Fruit fly (Drosophila melanogaster) whole organism, embryonic: ENCODE measurements around the gene CG6654.
A peak's percentile ranks its signal among the peaks of the same experiment; 100 is the strongest.

Source experiments
- Adf1 ChIP-seq: fragments of 200-800 bp; sonication (Bioruptor generic); IDR thresholded peaks from 2 replicates; pipeline ENCODE4 v1.3.6; 2022; ENCODE audit warnings: missing biosample characterization, missing genetic modification characterization
- CG10267 ChIP-seq: fragments of 200-800 bp; sonication (Bioruptor generic); optimal IDR thresholded peaks from 2 replicates; lab custom pipeline; 2018; ENCODE audit warnings: missing biosample characterization, mild to moderate bottlenecking, missing genetic modification characterization, moderate library complexity
- CG10366 ChIP-seq: fragments of 200-800 bp; sonication (Bioruptor generic); IDR thresholded peaks from 2 replicates; pipeline ENCODE4 v1.3.6; 2022; ENCODE audit warnings: missing biosample characterization, missing genetic modification characterization
- CG10543 ChIP-seq: fragments of 200-800 bp; sonication (Bioruptor generic); optimal IDR thresholded peaks from 3 replicates; lab custom pipeline; 2017; ENCODE audit warnings: missing biosample characterization, mild to moderate bottlenecking, missing genetic modification characterization, moderate library complexity
- CG11695 ChIP-seq: fragments of 200-800 bp; sonication (Bioruptor generic); IDR thresholded peaks from 3 replicates; pipeline ENCODE4 v1.3.6; 2022; ENCODE audit warnings: missing biosample characterization, missing genetic modification characterization
- CG11696 ChIP-seq: fragments of 200-800 bp; sonication (Bioruptor generic); IDR thresholded peaks from 2 replicates; pipeline ENCODE4 v1.3.6; 2022; ENCODE audit warnings: missing biosample characterization, missing genetic modification characterization
- CG12236 ChIP-seq: fragments of 200-800 bp; sonication (Bioruptor generic); optimal IDR thresholded peaks from 2 replicates; lab custom pipeline; 2016; ENCODE audit warnings: missing biosample characterization, missing genetic modification characterization
- CG12744 ChIP-seq: fragments of 200-800 bp; sonication (Bioruptor generic); optimal IDR thresholded peaks from 2 replicates; lab custom pipeline; 2016; ENCODE audit warnings: missing biosample characterization, missing genetic modification characterization
- CG15011 ChIP-seq: fragments of 200-800 bp; sonication (Bioruptor generic); optimal IDR thresholded peaks from 3 replicates; lab custom pipeline; 2018; ENCODE audit warnings: missing biosample characterization, mild to moderate bottlenecking, missing genetic modification characterization
- CG30020 ChIP-seq: fragments of 200-800 bp; optimal IDR thresholded peaks from 2 replicates; lab custom pipeline; 2019; ENCODE audit warnings: missing biosample characterization, mild to moderate bottlenecking, missing genetic modification characterization, moderate library complexity
- CG3065 ChIP-seq: fragments of 200-800 bp; sonication (Bioruptor generic); optimal IDR thresholded peaks from 2 replicates; lab custom pipeline; 2016; ENCODE audit warnings: missing biosample characterization, missing genetic modification characterization
- CG33213 ChIP-seq: fragments of 200-800 bp; sonication (Bioruptor generic); optimal IDR thresholded peaks from 3 replicates; lab custom pipeline; 2016; ENCODE audit warnings: missing biosample characterization, missing genetic modification characterization
- CG3838 ChIP-seq: fragments of 200-800 bp; sonication (Bioruptor generic); optimal IDR thresholded peaks from 3 replicates; lab custom pipeline; 2016; ENCODE audit warnings: missing biosample characterization, missing genetic modification characterization
- CG43689 ChIP-seq: fragments of 200-800 bp; sonication (Bioruptor generic); IDR thresholded peaks from 2 replicates; pipeline ENCODE4 v1.3.6; 2022; ENCODE audit warnings: missing biosample characterization, missing genetic modification characterization
- CG6689 ChIP-seq: fragments of 200-800 bp; sonication (Bioruptor generic); IDR thresholded peaks from 2 replicates; pipeline ENCODE4 v1.3.6; 2022; ENCODE audit warnings: missing biosample characterization, missing genetic modification characterization
- CG7928 ChIP-seq: fragments of 200-800 bp; sonication (Bioruptor generic); optimal IDR thresholded peaks from 2 replicates; lab custom pipeline; 2017; ENCODE audit warnings: missing biosample characterization, mild to moderate bottlenecking, missing genetic modification characterization
- CG7987 ChIP-seq: fragments of 200-800 bp; sonication (Bioruptor generic); optimal IDR thresholded peaks from 2 replicates; lab custom pipeline; 2018; ENCODE audit warnings: missing biosample characterization, mild to moderate bottlenecking, missing genetic modification characterization, moderate library complexity
- CG8281 ChIP-seq: fragments of 200-800 bp; sonication (Bioruptor generic); optimal IDR thresholded peaks from 2 replicates; lab custom pipeline; 2018; ENCODE audit warnings: missing biosample characterization, mild to moderate bottlenecking, missing genetic modification characterization, moderate library complexity
- CG9437 ChIP-seq: fragments of 200-800 bp; sonication (Bioruptor generic); optimal IDR thresholded peaks from 2 replicates; lab custom pipeline; 2018; ENCODE audit warnings: missing biosample characterization, mild to moderate bottlenecking, missing genetic modification characterization
- Dad ChIP-seq: fragments of 200-800 bp; sonication (Bioruptor generic); optimal IDR thresholded peaks from 3 replicates; lab custom pipeline; 2016; ENCODE audit warnings: missing biosample characterization, missing genetic modification characterization
- Ets65A ChIP-seq: fragments of 200-800 bp; sonication (Bioruptor generic); peaks from one replicate; lab custom pipeline; 2016; ENCODE audit warnings: missing biosample characterization, missing genetic modification characterization
- H15 ChIP-seq: fragments of 200-800 bp; sonication (Bioruptor generic); IDR thresholded peaks from 3 replicates; pipeline ENCODE4 v1.3.6; 2022; ENCODE audit warnings: missing biosample characterization, missing genetic modification characterization
- HmgZ ChIP-seq: fragments of 200-800 bp; sonication (Bioruptor generic); optimal IDR thresholded peaks from 2 replicates; lab custom pipeline; 2018; ENCODE audit warnings: missing biosample characterization, mild to moderate bottlenecking, missing genetic modification characterization
- Jarid2 ChIP-seq: fragments of 200-800 bp; sonication (Bioruptor generic); optimal IDR thresholded peaks from 3 replicates; lab custom pipeline; 2017; ENCODE audit warnings: mild to moderate bottlenecking, missing biosample characterization, missing genetic modification reagents, missing genetic modification characterization
- Med ChIP-seq: fragments of 200-800 bp; sonication (Bioruptor generic); peaks from one replicate; lab custom pipeline; 2016; ENCODE audit warnings: missing biosample characterization, missing genetic modification characterization, mild to moderate bottlenecking, inconsistent platforms, moderate library complexity
- Spps ChIP-seq: fragments of 200-800 bp; sonication (Bioruptor generic); optimal IDR thresholded peaks from 2 replicates; lab custom pipeline; 2018; ENCODE audit warnings: missing biosample characterization, mild to moderate bottlenecking, missing genetic modification characterization
- Vsx1 ChIP-seq: fragments of 200-800 bp; sonication (Bioruptor generic); optimal IDR thresholded peaks from 2 replicates; lab custom pipeline; 2017; ENCODE audit warnings: missing biosample characterization, mild to moderate bottlenecking, missing genetic modification characterization, missing genetic modification reagents
- Xbp1 ChIP-seq: fragments of 200-800 bp; sonication (Bioruptor generic); optimal IDR thresholded peaks from 3 replicates; lab custom pipeline; 2016; ENCODE audit warnings: missing biosample characterization, mild to moderate bottlenecking, missing genetic modification characterization
- ab ChIP-seq: fragments of 200-800 bp; sonication (Bioruptor generic); optimal IDR thresholded peaks from 2 replicates; lab custom pipeline; 2016; ENCODE audit warnings: missing biosample characterization, missing genetic modification characterization
- ap ChIP-seq: fragments of 200-800 bp; sonication (Bioruptor generic); IDR thresholded peaks from 2 replicates; pipeline ENCODE4 v1.3.6; 2022; ENCODE audit warnings: missing biosample characterization, missing genetic modification characterization
- bbx ChIP-seq: fragments of 200-800 bp; sonication (Bioruptor generic); IDR thresholded peaks from 2 replicates; pipeline ENCODE4 v1.3.6; 2022; ENCODE audit warnings: missing biosample characterization, missing genetic modification characterization; ENCODE audit not compliant: partially characterized antibody
- caup ChIP-seq: fragments of 200-800 bp; sonication (Bioruptor generic); optimal IDR thresholded peaks from 3 replicates; lab custom pipeline; 2017; ENCODE audit warnings: missing biosample characterization, mild to moderate bottlenecking, missing genetic modification characterization, moderate library complexity; ENCODE audit not compliant: severe bottlenecking
- dmrt11E ChIP-seq: fragments of 200-800 bp; sonication (Bioruptor generic); optimal IDR thresholded peaks from 3 replicates; lab custom pipeline; 2018; ENCODE audit warnings: missing biosample characterization, mild to moderate bottlenecking, missing genetic modification characterization, moderate library complexity
- esg ChIP-seq: fragments of 200-800 bp; sonication (Bioruptor generic); conservative IDR thresholded peaks from 2 replicates; pipeline ENCODE4 v1.3.6; 2022; ENCODE audit warnings: missing biosample characterization, missing genetic modification characterization
- fd3F ChIP-seq: fragments of 200-800 bp; sonication (Bioruptor generic); optimal IDR thresholded peaks from 2 replicates; lab custom pipeline; 2018; ENCODE audit warnings: missing biosample characterization, mild to moderate bottlenecking, missing genetic modification characterization, moderate library complexity
- gcm2 ChIP-seq: fragments of 200-800 bp; sonication (Bioruptor generic); optimal IDR thresholded peaks from 2 replicates; lab custom pipeline; 2016; ENCODE audit warnings: missing biosample characterization, missing genetic modification characterization
- grn ChIP-seq: fragments of 200-800 bp; sonication (Bioruptor generic); optimal IDR thresholded peaks from 3 replicates; lab custom pipeline; 2017; ENCODE audit warnings: missing biosample characterization, missing genetic modification characterization
- hb ChIP-seq: fragments of 200-800 bp; sonication (Bioruptor generic); IDR thresholded peaks from 3 replicates; pipeline ENCODE4 v1.3.6; 2022; ENCODE audit warnings: missing biosample characterization, missing genetic modification characterization; ENCODE audit not compliant: partially characterized antibody
- hth ChIP-seq: fragments of >200 bp; optimal IDR thresholded peaks from 2 replicates; lab custom pipeline; 2017; ENCODE audit warnings: inconsistent platforms
- mam ChIP-seq: fragments of 200-800 bp; sonication (Bioruptor generic); optimal IDR thresholded peaks from 3 replicates; lab custom pipeline; 2016; ENCODE audit warnings: missing biosample characterization, missing genetic modification characterization
- p53 ChIP-seq: fragments of 200-800 bp; sonication (Bioruptor generic); optimal IDR thresholded peaks from 2 replicates; lab custom pipeline; 2016; ENCODE audit warnings: missing biosample characterization, missing genetic modification characterization
- pfk ChIP-seq: fragments of 200-800 bp; sonication (Bioruptor generic); optimal IDR thresholded peaks from 2 replicates; lab custom pipeline; 2018; ENCODE audit warnings: missing biosample characterization, mild to moderate bottlenecking, missing genetic modification characterization, moderate library complexity
- pnt ChIP-seq: fragments of 200-800 bp; sonication (Bioruptor generic); optimal IDR thresholded peaks from 3 replicates; lab custom pipeline; 2016; ENCODE audit warnings: missing biosample characterization, missing genetic modification characterization
- sd ChIP-seq: fragments of 200-800 bp; sonication (Bioruptor generic); optimal IDR thresholded peaks from 3 replicates; lab custom pipeline; 2018; ENCODE audit warnings: missing biosample characterization, mild to moderate bottlenecking, missing genetic modification characterization, moderate library complexity
- sens ChIP-seq: fragments of 200-800 bp; sonication (Bioruptor generic); peaks from one replicate; lab custom pipeline; 2016; ENCODE audit warnings: missing biosample characterization, missing genetic modification characterization
- slou ChIP-seq: fragments of 200-800 bp; sonication (Bioruptor generic); optimal IDR thresholded peaks from 3 replicates; lab custom pipeline; 2016; ENCODE audit warnings: missing biosample characterization, missing genetic modification characterization
- tgo ChIP-seq: fragments of 200-800 bp; sonication (Bioruptor generic); IDR thresholded peaks from 3 replicates; pipeline ENCODE4 v1.3.6; 2022; ENCODE audit warnings: missing biosample characterization, missing genetic modification characterization
- unc-4 ChIP-seq: fragments of 200-800 bp; sonication (Bioruptor generic); IDR thresholded peaks from 2 replicates; pipeline ENCODE4 v1.3.6; 2022; ENCODE audit warnings: missing biosample characterization, missing genetic modification characterization; ENCODE audit not compliant: partially characterized antibody
- unpg ChIP-seq: fragments of 200-800 bp; sonication (Bioruptor generic); optimal IDR thresholded peaks from 3 replicates; lab custom pipeline; 2018; ENCODE audit warnings: missing biosample characterization, mild to moderate bottlenecking, missing genetic modification characterization, moderate library complexity
- yki ChIP-seq: fragments of >200 bp; optimal IDR thresholded peaks from 3 replicates; lab custom pipeline; 2018
- zen ChIP-seq: fragments of 200-800 bp; sonication (Bioruptor generic); optimal IDR thresholded peaks from 3 replicates; lab custom pipeline; 2018; ENCODE audit warnings: missing biosample characterization, mild to moderate bottlenecking, missing genetic modification characterization, moderate library complexity
- zf30C ChIP-seq: fragments of 200-800 bp; sonication (Bioruptor generic); optimal IDR thresholded peaks from 3 replicates; lab custom pipeline; 2018; ENCODE audit warnings: missing biosample characterization, mild to moderate bottlenecking, missing genetic modification characterization

The CG6654 gene

DNA sequence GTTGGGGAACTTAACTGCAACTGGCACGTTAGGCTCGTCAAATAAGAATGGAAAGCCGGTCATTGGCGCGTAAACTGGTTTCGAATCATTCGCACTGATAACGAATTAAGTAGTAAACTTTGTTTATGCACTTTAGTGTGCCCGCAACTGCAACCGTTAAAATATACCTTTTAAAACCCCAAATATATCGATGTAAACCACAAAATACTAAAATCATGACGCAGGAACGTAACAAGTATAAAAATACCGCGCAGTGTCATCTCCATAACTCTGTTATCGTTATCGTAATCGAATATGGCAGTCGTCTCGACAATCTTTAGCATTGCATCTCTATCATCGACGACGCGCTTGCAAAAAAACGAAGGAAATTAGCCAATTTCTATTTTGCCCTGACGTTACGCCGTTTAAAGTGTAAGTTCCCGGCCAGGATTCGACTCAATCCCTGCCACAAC is 11.8 kb upstream of the CG6654 start, which contains the start of the genes CG31344 and Caf1-55 (continued):
- TF ChIP-seq Dad (GFP tag; lab: Kevin White, UChicago) (no peak), hth (lab: Kevin White, UChicago) (no peak), CG33213 (peak; percentile 20), mam (GFP tag; lab: Kevin White, UChicago) (no peak), CG10366 (GFP tag; lab: Robert Waterston, UW) (no peak), esg (GFP tag; lab: Robert Waterston, UW) (no peak), CG9437 (peak; percentile 79), gcm2 (GFP tag; lab: Kevin White, UChicago) (no peak), CG11695 (GFP tag; lab: Robert Waterston, UW) (no peak), fd3F (GFP tag; lab: Kevin White, UChicago) (no peak), slou (GFP tag; lab: Kevin White, UChicago) (no peak), CG6689 (GFP tag; lab: Robert Waterston, UW) (no peak), Vsx1 (GFP tag; lab: Kevin White, UChicago) (peak; percentile 16), Adf1 (GFP tag; lab: Robert Waterston, UW) (no peak; the same call in 1 of the 2 replicates), dmrt11E (tag; lab: Kevin White, UChicago) (no peak), caup (GFP tag; lab: Kevin White, UChicago) (no peak), CG7987 (GFP tag; lab: Kevin White, UChicago) (no peak), Jarid2 (GFP tag; lab: Kevin White, UChicago) (no peak), sens (peak; percentile 70), H15 (GFP tag; lab: Robert Waterston, UW) (no peak), CG7928 (GFP tag; lab: Kevin White, UChicago) (no peak), sd (no peak), Med (GFP tag; lab: Kevin White, UChicago) (peak; percentile 74), CG8281 (tag; lab: Kevin White, UChicago) (no peak), CG10267 (peak; percentile 37), p53 (no peak), grn (peak; percentile 31), ap (GFP tag; lab: Robert Waterston, UW) (no peak), pfk (no peak), zf30C (GFP tag; lab: Kevin White, UChicago) (no peak), CG3065 (GFP tag; lab: Kevin White, UChicago) (no peak), Xbp1 (GFP tag; lab: Kevin White, UChicago) (peak; percentile 28), CG3838 (GFP tag; lab: Kevin White, UChicago) (no peak), CG12236 (GFP tag; lab: Kevin White, UChicago) (no peak), zen (no peak), CG15011 (GFP tag; lab: Kevin White, UChicago) (no peak), HmgZ (tag; lab: Kevin White, UChicago) (peak; percentile 68), CG43689 (no peak), CG11696 (GFP tag; lab: Robert Waterston, UW) (no peak), Spps (no peak), unc-4 (GFP tag; lab: Robert Waterston, UW) (peak; percentile 84), yki (lab: Kevin White, UChicago) (no peak), CG30020 (tag; lab: Kevin White, UChicago) (peak; percentile 56), ab (no peak), tgo (no peak), pnt (GFP tag; lab: Kevin White, UChicago) (no peak), unpg (GFP tag; lab: Kevin White, UChicago) (no peak), CG12744 (no peak), bbx (GFP tag; lab: Robert Waterston, UW) (peak; percentile 84), Ets65A (GFP tag; lab: Kevin White, UChicago) (no peak), CG10543 (GFP tag; lab: Kevin White, UChicago) (no peak), hb (peak; percentile 61; the same call in 1 of the 3 replicates)
